Fruit fly (Drosophila melanogaster): ENCODE results near the gene hook.

dm6 chr2L:19035013-19035412, 1.7 kb upstream of the hook start:
- TF ChIP-seq h (optimal IDR thresholded peaks at IDR 0.05) (no peak), ttk (optimal IDR thresholded peaks at IDR 0.05) (no peak), Sin3A (optimal IDR thresholded peaks at IDR 0.05) (no peak), psq (optimal IDR thresholded peaks at IDR 0.05) (no peak), insv (optimal IDR thresholded peaks at IDR 0.05) (no peak)

Data from Kc167 (cell line).